Fruit fly (Drosophila melanogaster): ENCODE results near the gene CG2962.

Gene CG2962

DNA sequence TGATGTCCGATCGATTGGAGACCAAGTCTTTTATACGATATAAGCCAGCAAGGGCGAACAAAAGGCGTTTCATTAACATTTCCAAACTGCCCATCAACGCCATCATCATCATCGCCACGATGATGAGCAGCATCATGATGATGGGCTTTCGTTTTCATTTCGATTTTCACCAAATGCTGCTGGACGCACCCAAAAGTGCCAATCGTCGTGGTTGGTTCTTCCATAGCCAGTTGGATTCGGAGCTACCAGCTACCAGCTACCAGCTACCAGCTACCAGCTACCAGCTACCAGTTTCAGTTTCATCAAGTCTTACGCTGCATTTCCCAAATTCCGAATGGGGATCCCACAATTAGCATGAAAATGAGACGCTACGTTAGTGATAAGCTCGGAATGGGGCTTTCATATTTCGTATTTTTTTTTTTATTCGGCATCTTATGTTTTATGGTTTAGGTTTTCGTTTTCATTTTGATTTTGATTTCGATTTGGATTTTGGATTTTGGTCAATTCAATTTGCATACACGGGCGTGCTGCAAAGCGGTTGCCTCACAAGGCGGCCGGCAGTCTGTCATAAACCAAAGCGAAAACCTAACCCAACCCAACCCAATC lies at the start of gene CG2962:
Gene CG2962, minus strand, starts transcription at position 9 of the 606 bp plus-strand sequence.
- TF ChIP-seq CG17806 (tag; optimal IDR thresholded peaks at IDR 0.05) (no peak), CG12605 (GFP tag; IDR thresholded peaks at IDR 0.05) (no peak), Pif1A (GFP tag; optimal IDR thresholded peaks at IDR 0.05) (no peak), Pif1B (GFP tag; optimal IDR thresholded peaks at IDR 0.05) (no peak), CG8159 (tag; optimal IDR thresholded peaks at IDR 0.05) (no peak), Ets98B (GFP tag; IDR thresholded peaks at IDR 0.05) (no peak), Snoo (tag; optimal IDR thresholded peaks at IDR 0.05) (no peak), CG32121 (GFP tag; IDR thresholded peaks at IDR 0.05) (no peak), fd96Ca (GFP tag; IDR thresholded peaks at IDR 0.05) (no peak), gl (tag; optimal IDR thresholded peaks at IDR 0.05) (no peak), CG13204 (GFP tag; optimal IDR thresholded peaks at IDR 0.05) (no peak), CG15710 (tag; optimal IDR thresholded peaks at IDR 0.05) (no peak), CG34367 (tag; optimal IDR thresholded peaks at IDR 0.05) (no peak), CG8301 (tag; optimal IDR thresholded peaks at IDR 0.05) (no peak), CG4496 (GFP tag; IDR thresholded peaks at IDR 0.05) (no peak)

DNA sequence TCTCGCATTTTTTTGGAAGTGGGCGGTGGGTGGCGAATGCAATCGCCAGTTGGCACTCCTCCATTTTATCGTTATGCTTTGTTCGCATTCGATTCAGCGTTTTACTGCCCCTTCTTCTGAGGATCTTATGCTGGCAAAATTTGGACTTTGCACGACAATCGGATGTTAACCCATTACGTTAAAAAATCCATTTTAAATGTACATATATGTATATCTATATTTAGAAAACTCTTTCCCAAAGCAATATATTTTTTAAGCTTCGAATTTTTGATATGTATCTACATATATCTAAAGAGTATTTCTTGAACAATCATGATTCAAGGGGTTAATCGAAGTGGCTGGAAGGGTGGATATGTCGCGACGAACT lies 49.6 kb upstream of the CG2962 start:
- TF ChIP-seq CG4496 (GFP tag; IDR thresholded peaks at IDR 0.05) (no peak; the same call in 2 of the 3 replicates), CG8159 (tag; optimal IDR thresholded peaks at IDR 0.05) (peak; percentile 71), CG13204 (GFP tag; optimal IDR thresholded peaks at IDR 0.05) (peak; percentile 59), Ets98B (GFP tag; IDR thresholded peaks at IDR 0.05) (no peak), CG15710 (tag; optimal IDR thresholded peaks at IDR 0.05) (peak; percentile 63), fd96Ca (GFP tag; IDR thresholded peaks at IDR 0.05) (no peak), D1 (tag; optimal IDR thresholded peaks at IDR 0.05) (peak; percentile 74), EcR (GFP tag; optimal IDR thresholded peaks at IDR 0.05) (peak; percentile 88), Snoo (tag; optimal IDR thresholded peaks at IDR 0.05) (peak; percentile 61), CG34367 (tag; optimal IDR thresholded peaks at IDR 0.05) (peak; percentile 53), CG17806 (tag; optimal IDR thresholded peaks at IDR 0.05) (peak; percentile 49), CG14655 (GFP tag; optimal IDR thresholded peaks at IDR 0.05) (peak; percentile 65), Pif1A (GFP tag; optimal IDR thresholded peaks at IDR 0.05) (peak; percentile 13), CG12605 (GFP tag; IDR thresholded peaks at IDR 0.05) (peak; percentile 5), CG10348 (GFP tag; IDR thresholded peaks at IDR 0.05) (no peak), CG8301 (tag; optimal IDR thresholded peaks at IDR 0.05) (peak; percentile 51), Pif1B (GFP tag; optimal IDR thresholded peaks at IDR 0.05) (peak; percentile 6), CG9948 (tag; optimal IDR thresholded peaks at IDR 0.05) (peak; percentile 53), gl (tag; optimal IDR thresholded peaks at IDR 0.05) (peak; percentile 45)

dm6 chrX:10265213-10266017 lies 49.0 kb upstream of the CG2962 start, which contains the start of gene CG12643:
Gene CG12643 (minus strand): TSS chrX:10265263.
- TF ChIP-seq CG15710 (tag; optimal IDR thresholded peaks at IDR 0.05), result peak; percentile 82
- TF ChIP-seq Ets98B (GFP tag; IDR thresholded peaks at IDR 0.05), result peak; percentile 98
- TF ChIP-seq CG34367 (tag; optimal IDR thresholded peaks at IDR 0.05), result peak; percentile 83
- TF ChIP-seq Pif1A (GFP tag; optimal IDR thresholded peaks at IDR 0.05), result peak; percentile 95
- peak; percentile 91 for TF ChIP-seq Pif1B (GFP tag; optimal IDR thresholded peaks at IDR 0.05)
- TF ChIP-seq CG10348 (GFP tag; IDR thresholded peaks at IDR 0.05), result peak; percentile 91
- TF ChIP-seq CG4496 (GFP tag; IDR thresholded peaks at IDR 0.05), result peak; percentile 99
- peak; percentile 51 for TF ChIP-seq CG13204 (GFP tag; optimal IDR thresholded peaks at IDR 0.05)
- peak; percentile 52 for TF ChIP-seq gl (tag; optimal IDR thresholded peaks at IDR 0.05)
- peak; percentile 96 for TF ChIP-seq rn (GFP tag; IDR thresholded peaks at IDR 0.05)
- peak; percentile 42 for TF ChIP-seq EcR (GFP tag; optimal IDR thresholded peaks at IDR 0.05)
- peak; percentile 80 for TF ChIP-seq CG9948 (tag; optimal IDR thresholded peaks at IDR 0.05)
- peak; percentile 90 for TF ChIP-seq CG12605 (GFP tag; IDR thresholded peaks at IDR 0.05)
- TF ChIP-seq D1 (tag; optimal IDR thresholded peaks at IDR 0.05), result no peak
- peak; percentile 99 for TF ChIP-seq fd96Ca (GFP tag; IDR thresholded peaks at IDR 0.05)
- TF ChIP-seq CG8301 (tag; optimal IDR thresholded peaks at IDR 0.05), result peak; percentile 90
- TF ChIP-seq CG8159 (tag; optimal IDR thresholded peaks at IDR 0.05), result peak; percentile 82
- TF ChIP-seq CG32121 (GFP tag; IDR thresholded peaks at IDR 0.05), result peak; percentile 98
- TF ChIP-seq CG17806 (tag; optimal IDR thresholded peaks at IDR 0.05), result peak; percentile 86
- peak; percentile 94 for TF ChIP-seq Snoo (tag; optimal IDR thresholded peaks at IDR 0.05)
- TF ChIP-seq CG14655 (GFP tag; optimal IDR thresholded peaks at IDR 0.05), result peak; percentile 93

dm6 chrX:10263957-10264248 lies 47.5 kb upstream of the CG2962 start:
- peak; percentile 14 for TF ChIP-seq EcR (GFP tag; optimal IDR thresholded peaks at IDR 0.05)
- no peak for TF ChIP-seq CG34367 (tag; optimal IDR thresholded peaks at IDR 0.05)
- TF ChIP-seq Pif1A (GFP tag; optimal IDR thresholded peaks at IDR 0.05), result no peak
- no peak for TF ChIP-seq fd96Ca (GFP tag; IDR thresholded peaks at IDR 0.05)
- TF ChIP-seq Ets98B (GFP tag; IDR thresholded peaks at IDR 0.05), result no peak

DNA sequence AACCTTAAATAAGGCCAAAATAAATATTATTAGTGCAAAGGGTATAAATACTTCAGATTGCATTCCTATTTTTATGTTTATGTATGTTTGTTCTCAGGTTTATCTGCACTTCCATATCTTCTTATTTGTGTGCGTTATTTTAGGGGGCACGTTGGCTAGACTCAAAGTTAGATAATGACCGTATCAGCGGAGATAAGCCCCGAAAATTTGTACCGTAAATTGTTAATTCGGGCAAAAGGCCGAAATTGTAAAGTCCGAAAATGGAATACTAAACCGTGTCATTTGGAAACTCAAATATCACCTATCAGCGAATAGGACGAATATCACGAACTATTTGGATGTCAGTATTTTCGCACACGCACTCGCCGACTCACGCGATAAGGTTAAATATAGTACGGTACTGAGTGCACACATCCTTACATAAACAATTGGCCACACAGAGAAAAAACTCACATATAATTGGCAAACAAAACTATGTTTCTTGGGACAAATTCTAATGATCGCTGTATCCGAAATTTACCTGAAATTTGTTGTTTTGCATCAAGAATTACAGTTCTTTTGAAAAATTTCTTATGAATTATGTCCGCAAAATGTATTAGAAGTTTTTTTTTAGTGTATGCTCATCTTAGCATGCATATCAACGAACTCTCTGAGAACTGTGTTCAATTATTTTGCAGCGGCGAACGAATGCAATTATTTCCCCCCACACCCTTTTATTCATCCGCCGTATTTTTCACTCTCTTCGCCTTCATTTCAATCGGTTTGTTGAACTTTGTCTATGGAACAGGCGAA lies 46.9 kb upstream of the CG2962 start, which contains the start of gene Hk:
Gene Hk, minus strand, starts transcription at position 321 of the 792 bp plus-strand sequence.
- TF ChIP-seq CG14655 (GFP tag; optimal IDR thresholded peaks at IDR 0.05) (peak; percentile 91), Snoo (tag; optimal IDR thresholded peaks at IDR 0.05) (peak; percentile 54), gl (tag; optimal IDR thresholded peaks at IDR 0.05) (peak; percentile 66), CG17806 (tag; optimal IDR thresholded peaks at IDR 0.05) (peak; percentile 88), fd96Ca (GFP tag; IDR thresholded peaks at IDR 0.05) (peak; percentile 90), rn (GFP tag; IDR thresholded peaks at IDR 0.05) (peak; percentile 77), CG4496 (GFP tag; IDR thresholded peaks at IDR 0.05) (peak; percentile 95), CG8301 (tag; optimal IDR thresholded peaks at IDR 0.05) (peak; percentile 91), CG12605 (GFP tag; IDR thresholded peaks at IDR 0.05) (peak; percentile 90), CG9948 (tag; optimal IDR thresholded peaks at IDR 0.05) (peak; percentile 85), CG32121 (GFP tag; IDR thresholded peaks at IDR 0.05) (peak; percentile 94), Pif1B (GFP tag; optimal IDR thresholded peaks at IDR 0.05) (peak; percentile 79), Ets98B (GFP tag; IDR thresholded peaks at IDR 0.05) (peak; percentile 93), CG10348 (GFP tag; IDR thresholded peaks at IDR 0.05) (peak; percentile 56; the same call in 1 of the 2 replicates), D1 (tag; optimal IDR thresholded peaks at IDR 0.05) (peak; percentile 67), CG8159 (tag; optimal IDR thresholded peaks at IDR 0.05) (peak; percentile 87), CG34367 (tag; optimal IDR thresholded peaks at IDR 0.05) (peak; percentile 90), EcR (GFP tag; optimal IDR thresholded peaks at IDR 0.05) (peak; percentile 86), Pif1A (GFP tag; optimal IDR thresholded peaks at IDR 0.05) (peak; percentile 86), CG15710 (tag; optimal IDR thresholded peaks at IDR 0.05) (peak; percentile 82), CG13204 (GFP tag; optimal IDR thresholded peaks at IDR 0.05) (peak; percentile 54)

Measured in whole organism, pupa.